Fruit fly (Drosophila melanogaster) whole organism, embryonic: Measurements from ENCODE around the gene Nup153.

Experiments used
- Ada2b ChIP-seq: fragments of 200-800 bp; sonication (Bioruptor generic); IDR thresholded peaks from 2 replicates; pipeline ENCODE4 v1.3.6; 2022; ENCODE audit warnings: missing biosample characterization, missing genetic modification characterization
- Adf1 ChIP-seq: fragments of 200-800 bp; sonication (Bioruptor generic); IDR thresholded peaks from 2 replicates; pipeline ENCODE4 v1.3.6; 2022; ENCODE audit warnings: missing biosample characterization, missing genetic modification characterization
- Aef1 ChIP-seq: fragments of 200-800 bp; sonication (Bioruptor generic); IDR thresholded peaks from 3 replicates; pipeline ENCODE4 v1.3.6; 2022; ENCODE audit warnings: missing biosample characterization, missing genetic modification characterization
- Antp ChIP-seq: fragments of 200-800 bp; sonication (Bioruptor generic); optimal IDR thresholded peaks from 3 replicates; lab custom pipeline; 2016; ENCODE audit warnings: missing biosample characterization, missing genetic modification characterization
- Atf-2 ChIP-seq: fragments of 200-800 bp; sonication (Bioruptor generic); optimal IDR thresholded peaks from 2 replicates; lab custom pipeline; 2016; ENCODE audit warnings: missing biosample characterization, missing genetic modification characterization
- Atf3 ChIP-seq: fragments of 200-800 bp; sonication (Bioruptor generic); optimal IDR thresholded peaks from 3 replicates; lab custom pipeline; 2016; ENCODE audit warnings: missing biosample characterization, missing genetic modification characterization
- CG10366 ChIP-seq: fragments of 200-800 bp; sonication (Bioruptor generic); IDR thresholded peaks from 2 replicates; pipeline ENCODE4 v1.3.6; 2022; ENCODE audit warnings: missing biosample characterization, missing genetic modification characterization
- CG10654 ChIP-seq: fragments of 200-800 bp; sonication (Bioruptor generic); optimal IDR thresholded peaks from 2 replicates; lab custom pipeline; 2016; ENCODE audit warnings: missing biosample characterization, missing genetic modification characterization
- CG12744 ChIP-seq: fragments of 200-800 bp; sonication (Bioruptor generic); optimal IDR thresholded peaks from 2 replicates; lab custom pipeline; 2016; ENCODE audit warnings: missing biosample characterization, missing genetic modification characterization
- CG14710 ChIP-seq: fragments of 200-800 bp; sonication (Bioruptor generic); optimal IDR thresholded peaks from 3 replicates; lab custom pipeline; 2019; ENCODE audit warnings: missing biosample characterization, mild to moderate bottlenecking, missing genetic modification characterization, moderate library complexity
- CG14860 ChIP-seq: fragments of 200-800 bp; sonication (Bioruptor generic); IDR thresholded peaks from 3 replicates; pipeline ENCODE4 v1.3.6; 2022; ENCODE audit warnings: missing biosample characterization, missing genetic modification characterization; ENCODE audit not compliant: partially characterized antibody
- CG17328 ChIP-seq: fragments of 200-800 bp; sonication (Bioruptor generic); IDR thresholded peaks from 2 replicates; pipeline ENCODE4 v1.3.6; 2022; ENCODE audit warnings: missing biosample characterization, missing genetic modification characterization
- CG18011 ChIP-seq: fragments of 200-800 bp; sonication (Bioruptor generic); optimal IDR thresholded peaks from 2 replicates; lab custom pipeline; 2017; ENCODE audit warnings: missing biosample characterization, missing genetic modification characterization, mild to moderate bottlenecking, moderate library complexity, missing genotype
- CG3847 ChIP-seq: fragments of 200-800 bp; sonication (Bioruptor generic); IDR thresholded peaks from 2 replicates; pipeline ENCODE4 v1.3.6; 2022; ENCODE audit warnings: missing biosample characterization, missing genetic modification characterization
- CG8359 ChIP-seq: fragments of 200-800 bp; sonication (Bioruptor generic); optimal IDR thresholded peaks from 2 replicates; lab custom pipeline; 2017; ENCODE audit warnings: missing biosample characterization, mild to moderate bottlenecking, missing genetic modification characterization, borderline replicate concordance
- CG9609 ChIP-seq: fragments of 200-800 bp; sonication (Bioruptor generic); optimal IDR thresholded peaks from 3 replicates; lab custom pipeline; 2016; ENCODE audit warnings: missing biosample characterization, missing genetic modification characterization
- CG9817 ChIP-seq: fragments of 200-800 bp; sonication (Bioruptor generic); optimal IDR thresholded peaks from 2 replicates; lab custom pipeline; 2018; ENCODE audit warnings: missing biosample characterization, mild to moderate bottlenecking, missing genetic modification characterization, moderate library complexity
- CG9932 ChIP-seq: fragments of 200-800 bp; sonication (Bioruptor generic); IDR thresholded peaks from 2 replicates; pipeline ENCODE4 v1.3.6; 2022; ENCODE audit warnings: missing biosample characterization, missing genetic modification characterization
- Doc2 ChIP-seq: fragments of 200-800 bp; sonication (Bioruptor generic); IDR thresholded peaks from 2 replicates; pipeline ENCODE4 v1.3.6; 2022; ENCODE audit warnings: missing biosample characterization, missing genetic modification characterization
- Dp ChIP-seq: fragments of 200-800 bp; sonication (Bioruptor generic); optimal IDR thresholded peaks from 2 replicates; lab custom pipeline; 2018; ENCODE audit warnings: missing biosample characterization, mild to moderate bottlenecking, missing genetic modification characterization, moderate library complexity
- Dref ChIP-seq: fragments of 200-800 bp; sonication (Bioruptor generic); IDR thresholded peaks from 2 replicates; pipeline ENCODE4 v1.3.6; 2022; ENCODE audit warnings: missing biosample characterization, missing genetic modification characterization
- E2f2 ChIP-seq: fragments of 200-800 bp; sonication (Bioruptor generic); IDR thresholded peaks from 2 replicates; pipeline ENCODE4 v1.3.6; 2022; ENCODE audit warnings: missing biosample characterization, missing genetic modification characterization
- Fer3 ChIP-seq: fragments of 200-800 bp; sonication (Bioruptor generic); optimal IDR thresholded peaks from 2 replicates; lab custom pipeline; 2018; ENCODE audit warnings: missing biosample characterization, mild to moderate bottlenecking, missing genetic modification characterization, moderate library complexity
- Gug ChIP-seq: fragments of 200-800 bp; sonication (Bioruptor generic); IDR thresholded peaks from 4 replicates; pipeline ENCODE4 v1.3.6; 2022; ENCODE audit warnings: missing biosample characterization, missing genetic modification characterization
- HLH4C ChIP-seq: fragments of 200-800 bp; sonication (Bioruptor generic); IDR thresholded peaks from 3 replicates; pipeline ENCODE4 v1.3.6; 2022; ENCODE audit warnings: missing biosample characterization, missing genetic modification characterization; ENCODE audit not compliant: partially characterized antibody
- Hr39 ChIP-seq: fragments of >200 bp; optimal IDR thresholded peaks from 2 replicates; lab custom pipeline; 2017
- Neu2 ChIP-seq: fragments of 200-800 bp; sonication (Bioruptor generic); optimal IDR thresholded peaks from 3 replicates; lab custom pipeline; 2016; ENCODE audit warnings: missing biosample characterization, missing genetic modification characterization, borderline replicate concordance
- Ptx1 ChIP-seq: fragments of 200-800 bp; sonication (Bioruptor generic); IDR thresholded peaks from 2 replicates; pipeline ENCODE4 v1.3.6; 2022; ENCODE audit warnings: missing biosample characterization, missing genetic modification characterization
- Side ChIP-seq: fragments of 200-800 bp; sonication (Bioruptor generic); optimal IDR thresholded peaks from 2 replicates; lab custom pipeline; 2016; ENCODE audit warnings: missing biosample characterization, missing genetic modification characterization
- Vsx1 ChIP-seq: fragments of 200-800 bp; sonication (Bioruptor generic); optimal IDR thresholded peaks from 2 replicates; lab custom pipeline; 2017; ENCODE audit warnings: missing biosample characterization, mild to moderate bottlenecking, missing genetic modification characterization, missing genetic modification reagents
- aop ChIP-seq: fragments of 200-800 bp; sonication (Bioruptor generic); IDR thresholded peaks from 2 replicates; pipeline ENCODE4 v1.3.6; 2022; ENCODE audit warnings: missing biosample characterization, missing genetic modification characterization
- az2 ChIP-seq: fragments of 200-800 bp; sonication (Bioruptor generic); optimal IDR thresholded peaks from 3 replicates; lab custom pipeline; 2016; ENCODE audit warnings: missing biosample characterization, missing genetic modification characterization
- br ChIP-seq: fragments of >200 bp; optimal IDR thresholded peaks from 2 replicates; lab custom pipeline; 2017
- chif ChIP-seq, 2 experiments: fragments of 200-800 bp; sonication (Bioruptor generic); optimal IDR thresholded peaks; 3 replicates each; lab custom pipeline; 2016; ENCODE audit warnings: missing biosample characterization in 2 of 2, missing genetic modification characterization in 2 of 2
- crc ChIP-seq: fragments of 200-800 bp; sonication (Bioruptor generic); optimal IDR thresholded peaks from 2 replicates; lab custom pipeline; 2016; ENCODE audit warnings: missing biosample characterization, missing genetic modification characterization
- dysf ChIP-seq: fragments of 200-800 bp; sonication (Bioruptor generic); IDR thresholded peaks from 3 replicates; pipeline ENCODE4 v1.3.6; 2022; ENCODE audit warnings: missing biosample characterization, missing genetic modification characterization
- en ChIP-seq: fragments of 200-800 bp; sonication (Bioruptor generic); optimal IDR thresholded peaks from 2 replicates; lab custom pipeline; 2016; ENCODE audit warnings: missing biosample characterization, missing genetic modification characterization
- eve ChIP-seq, 2 experiments: fragments of >200 bp; optimal IDR thresholded peaks; 2 replicates each; lab custom pipeline; 2017; ENCODE audit warnings: missing biosample characterization in 2 of 2, missing genetic modification characterization in 2 of 2
- ham ChIP-seq: fragments of 200-800 bp; sonication (Bioruptor generic); IDR thresholded peaks from 2 replicates; pipeline ENCODE4 v1.3.6; 2022; ENCODE audit warnings: missing biosample characterization, missing genetic modification characterization
- kah ChIP-seq: fragments of 200-800 bp; sonication (Bioruptor generic); optimal IDR thresholded peaks from 2 replicates; lab custom pipeline; 2018; ENCODE audit warnings: missing biosample characterization, mild to moderate bottlenecking, missing genetic modification characterization
- lola ChIP-seq, 3 experiments: fragments of >200 bp in 2 of 3; fragments of 200-800 bp in 1 of 3; sonication (Bioruptor generic) in 1 of 3; optimal IDR thresholded peaks; 2 replicates each; lab custom pipeline; 2017 to 2019; ENCODE audit warnings: missing biosample characterization in 3 of 3, missing genetic modification characterization in 3 of 3, mild to moderate bottlenecking in 1 of 3, moderate library complexity in 1 of 3
- luna ChIP-seq: fragments of 200-800 bp; sonication (Bioruptor generic); optimal IDR thresholded peaks from 2 replicates; lab custom pipeline; 2016; ENCODE audit warnings: missing biosample characterization, missing genetic modification characterization
- nerfin-1 ChIP-seq: fragments of 200-800 bp; sonication (Bioruptor generic); optimal IDR thresholded peaks from 3 replicates; lab custom pipeline; 2019; ENCODE audit warnings: missing biosample characterization, mild to moderate bottlenecking, missing genetic modification characterization, moderate library complexity
- nom ChIP-seq: fragments of 200-800 bp; sonication (Bioruptor generic); optimal IDR thresholded peaks from 2 replicates; lab custom pipeline; 2017; ENCODE audit warnings: missing biosample characterization, missing genetic modification characterization, mild to moderate bottlenecking, moderate library complexity, missing genetic modification reagents
- otp ChIP-seq: fragments of 200-800 bp; sonication (Bioruptor generic); IDR thresholded peaks from 3 replicates; pipeline ENCODE4, ENCODE4 v1.3.6; 2022; ENCODE audit warnings: missing biosample characterization, missing genetic modification characterization
- pan ChIP-seq, 4 experiments: fragments of >200 bp in 3 of 4; fragments of 200-800 bp in 1 of 4; sonication (Bioruptor generic) in 1 of 4; optimal IDR thresholded peaks in 3 of 4; IDR thresholded peaks in 1 of 4; 2 replicates each; pipeline versions ENCODE4 v1.3.6 to Lab custom; 2017 to 2022; ENCODE audit warnings: missing biosample characterization in 2 of 4, missing genetic modification characterization in 2 of 4, mixed read lengths in 1 of 4
- peb ChIP-seq: fragments of 200-800 bp; sonication (Bioruptor generic); IDR thresholded peaks from 2 replicates; pipeline ENCODE4 v1.3.6; 2022; ENCODE audit warnings: missing biosample characterization, missing genetic modification characterization
- ro ChIP-seq: fragments of 200-800 bp; sonication (Bioruptor generic); IDR thresholded peaks from 2 replicates; pipeline ENCODE4 v1.3.6; 2022; ENCODE audit warnings: missing biosample characterization, missing genetic modification characterization
- stwl ChIP-seq: fragments of 200-800 bp; sonication (Bioruptor generic); optimal IDR thresholded peaks from 3 replicates; lab custom pipeline; 2018; ENCODE audit warnings: missing biosample characterization, mild to moderate bottlenecking, missing genetic modification characterization, moderate library complexity
- tna ChIP-seq: fragments of 200-800 bp; sonication (Bioruptor generic); IDR thresholded peaks from 2 replicates; pipeline ENCODE4 v1.3.6; 2022; ENCODE audit warnings: missing biosample characterization, missing genetic modification characterization; ENCODE audit not compliant: partially characterized antibody
- ttk ChIP-seq: fragments of 200-800 bp; sonication (Bioruptor generic); IDR thresholded peaks from 2 replicates; pipeline ENCODE4 v2.1.2; 2022; ENCODE audit warnings: missing biosample characterization, missing genetic modification characterization
- tup ChIP-seq: fragments of 200-800 bp; sonication (Bioruptor generic); optimal IDR thresholded peaks from 2 replicates; lab custom pipeline; 2016; ENCODE audit warnings: missing biosample characterization, mild to moderate bottlenecking, missing genetic modification characterization, moderate library complexity

The Nup153 gene

dm6 chrX:16593418-16593817 lies 5.6 kb upstream of the Nup153 start, which contains the start of the genes SMC3 and Ubc7 (continued):
- TF ChIP-seq Antp (GFP tag; lab: Kevin White, UChicago) (no peak), Neu2 (no peak), CG10366 (GFP tag; lab: Robert Waterston, UW) (no peak), Ada2b (GFP tag; lab: Robert Waterston, UW) (no peak), Ptx1 (GFP tag; lab: Robert Waterston, UW) (no peak), aop (GFP tag; lab: Robert Waterston, UW) (no peak), Gug (GFP tag; lab: Robert Waterston, UW) (no peak), CG12744 (GFP tag; lab: Kevin White, UChicago) (no peak), CG9609 (GFP tag; lab: Kevin White, UChicago) (no peak), dysf (no peak), ttk (GFP tag; lab: Robert Waterston, UW) (no peak), CG8359 (GFP tag; lab: Kevin White, UChicago) (no peak), CG9932 (GFP tag; lab: Robert Waterston, UW) (no peak), CG14710 (tag; lab: Kevin White, UChicago) (peak; percentile 79), Side (GFP tag; lab: Kevin White, UChicago) (no peak), ro (GFP tag; lab: Robert Waterston, UW) (no peak), br (no peak), stwl (tag; lab: Kevin White, UChicago) (peak; percentile 78), chif (GFP tag; optimal IDR thresholded peaks at IDR 0.05; lab: Kevin White, UChicago) (no peak), Dp (GFP tag; lab: Kevin White, UChicago) (peak; percentile 43), Atf3 (GFP tag; lab: Kevin White, UChicago) (no peak), luna (GFP tag; lab: Kevin White, UChicago) (no peak), tup (GFP tag; lab: Kevin White, UChicago) (no peak), kah (GFP tag; lab: Kevin White, UChicago) (no peak), peb (GFP tag; lab: Robert Waterston, UW) (no peak), Atf-2 (GFP tag; lab: Kevin White, UChicago) (no peak), Hr39 (no peak), nom (no peak), ham (GFP tag; lab: Robert Waterston, UW) (no peak), en (GFP tag; lab: Kevin White, UChicago) (no peak), Fer3 (tag; lab: Kevin White, UChicago) (no peak), Aef1 (GFP tag; lab: Robert Waterston, UW) (no peak), CG3847 (GFP tag; lab: Robert Waterston, UW) (no peak), Doc2 (GFP tag; lab: Robert Waterston, UW) (no peak), CG10654 (GFP tag; lab: Kevin White, UChicago) (no peak), az2 (GFP tag; lab: Kevin White, UChicago) (no peak), Dref (GFP tag; lab: Robert Waterston, UW) (peak; percentile 78), CG18011 (GFP tag; lab: Kevin White, UChicago) (no peak), Adf1 (no peak), tna (GFP tag; lab: Robert Waterston, UW) (peak; percentile 91), crc (GFP tag; lab: Kevin White, UChicago) (no peak), lola (GFP tag; optimal IDR thresholded peaks at IDR 0.05; lab: Kevin White, UChicago) (no peak), E2f2 (GFP tag; lab: Robert Waterston, UW) (peak; percentile 29; the same call in 1 of the 2 replicates), CG14860 (GFP tag; lab: Robert Waterston, UW) (peak; percentile 98), HLH4C (peak; percentile 98), CG17328 (no peak), eve (GFP tag; optimal IDR thresholded peaks at IDR 0.05; lab: Kevin White, UChicago) (no peak), nerfin-1 (tag; lab: Kevin White, UChicago) (no peak), pan (optimal IDR thresholded peaks at IDR 0.05; lab: Kevin White, UChicago) (no peak), pan (GFP tag; optimal IDR thresholded peaks at IDR 0.05 in 1 of 2, IDR thresholded peaks at IDR 0.05 in 1 of 2) (no peak), Vsx1 (GFP tag; lab: Kevin White, UChicago) (no peak), CG9817 (tag; lab: Kevin White, UChicago) (no peak), otp (GFP tag; lab: Robert Waterston, UW) (no peak)
